Worm (Caenorhabditis elegans): ENCODE measurements around the gene cat-4.

DNA sequence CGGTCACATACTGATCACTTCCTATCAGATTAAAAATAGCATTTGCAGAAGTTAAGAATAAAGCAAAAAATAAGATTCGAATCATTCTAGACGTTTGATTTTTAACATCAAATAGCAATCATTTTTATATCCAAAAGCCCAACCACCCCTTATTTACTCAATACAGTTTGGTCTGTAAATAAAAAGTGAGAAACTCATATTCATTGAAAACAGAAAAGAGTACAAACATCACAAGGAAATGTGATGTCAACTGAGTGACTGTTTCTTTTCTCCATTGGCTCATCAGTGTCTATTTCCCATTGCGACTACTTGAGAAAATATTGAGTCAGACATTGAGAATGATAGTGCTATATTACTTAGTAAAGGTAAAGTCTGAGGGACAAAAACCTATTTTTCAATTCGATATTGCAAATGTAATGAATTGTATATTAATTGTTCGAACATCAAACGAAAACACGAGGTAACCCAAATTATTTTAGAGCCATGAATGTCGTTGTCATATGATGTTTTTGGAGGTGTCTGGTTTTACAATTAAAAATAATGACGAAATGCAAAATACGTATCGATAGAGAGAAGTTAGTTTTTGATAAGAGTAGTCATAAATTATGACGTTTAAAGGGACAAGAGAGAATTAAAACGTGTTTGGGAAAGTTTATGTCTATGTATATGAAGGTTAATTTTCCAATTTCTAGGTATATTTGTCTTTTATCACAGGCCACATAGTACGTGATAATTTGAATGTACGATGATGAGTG is 25.3 kb downstream of the cat-4 start, which contains the start of gene ttr-23:
- TF ChIP-seq tbx-2 (tag; optimal IDR thresholded peaks at IDR 0.05) = no peak
- no peak for TF ChIP-seq pha-4 (tag; optimal IDR thresholded peaks at IDR 0.05)
- TF ChIP-seq sox-4 (tag; optimal IDR thresholded peaks at IDR 0.05) = no peak
- TF ChIP-seq sdc-2 (tag; optimal IDR thresholded peaks at IDR 0.05) = no peak
- TF ChIP-seq ceh-30 (tag; optimal IDR thresholded peaks at IDR 0.05) = no peak
- no peak for TF ChIP-seq dmd-4 (tag; optimal IDR thresholded peaks at IDR 0.05; ENCODE audit: borderline replicate concordance)
- no peak for TF ChIP-seq hlh-6 (tag; optimal IDR thresholded peaks at IDR 0.05)
- no peak for TF ChIP-seq ceh-24 (tag; optimal IDR thresholded peaks at IDR 0.05)
- TF ChIP-seq unc-42 (tag; optimal IDR thresholded peaks at IDR 0.05) = no peak

All from whole organism, late embryonic.